Fruit fly (Drosophila melanogaster) whole organism, embryonic: Measurements from ENCODE around the gene CG7362.
A peak's percentile ranks its signal among the peaks of the same experiment; 100 is the strongest.

Experiments used
- Bdp1 ChIP-seq: fragments of 200-800 bp; sonication (Bioruptor generic); optimal IDR thresholded peaks from 3 replicates; lab custom pipeline; 2016; ENCODE audit warnings: missing biosample characterization, missing genetic modification characterization
- Bteb2 ChIP-seq: fragments of 200-800 bp; sonication (Bioruptor generic); optimal IDR thresholded peaks from 2 replicates; lab custom pipeline; 2016; ENCODE audit warnings: missing biosample characterization, missing genetic modification characterization
- C15 ChIP-seq: fragments of 200-800 bp; sonication (Bioruptor generic); IDR thresholded peaks from 3 replicates; pipeline ENCODE4 v1.3.6; 2022; ENCODE audit warnings: missing biosample characterization, missing genetic modification characterization
- CG10366 ChIP-seq: fragments of 200-800 bp; sonication (Bioruptor generic); IDR thresholded peaks from 2 replicates; pipeline ENCODE4 v1.3.6; 2022; ENCODE audit warnings: missing biosample characterization, missing genetic modification characterization
- CG10959 ChIP-seq: fragments of 200-800 bp; sonication (Bioruptor generic); IDR thresholded peaks from 2 replicates; pipeline ENCODE4 v1.3.6; 2022; ENCODE audit warnings: missing biosample characterization, missing genetic modification characterization
- CG11504 ChIP-seq: fragments of 200-800 bp; sonication (Bioruptor generic); optimal IDR thresholded peaks from 3 replicates; lab custom pipeline; 2019; ENCODE audit warnings: missing biosample characterization, mild to moderate bottlenecking, missing genetic modification characterization, moderate library complexity
- CG13624 ChIP-seq: fragments of 200-800 bp; sonication (Bioruptor generic); optimal IDR thresholded peaks from 2 replicates; lab custom pipeline; 2016; ENCODE audit warnings: missing biosample characterization, missing genetic modification characterization
- CG14860 ChIP-seq: fragments of 200-800 bp; sonication (Bioruptor generic); IDR thresholded peaks from 3 replicates; pipeline ENCODE4 v1.3.6; 2022; ENCODE audit warnings: missing biosample characterization, missing genetic modification characterization; ENCODE audit not compliant: partially characterized antibody
- CG1529 ChIP-seq: fragments of 200-800 bp; sonication (Bioruptor generic); optimal IDR thresholded peaks from 3 replicates; lab custom pipeline; 2018; ENCODE audit warnings: missing biosample characterization, missing genetic modification characterization
- CG1647 ChIP-seq: fragments of 200-800 bp; sonication (Bioruptor generic); optimal IDR thresholded peaks from 3 replicates; lab custom pipeline; 2016; ENCODE audit warnings: missing biosample characterization, missing genetic modification characterization
- CG16813 ChIP-seq: fragments of 200-800 bp; sonication (Bioruptor generic); IDR thresholded peaks from 3 replicates; pipeline ENCODE4 v1.3.6; 2022; ENCODE audit warnings: missing biosample characterization, missing genetic modification characterization; ENCODE audit not compliant: partially characterized antibody
- CG16815 ChIP-seq: fragments of 200-800 bp; sonication (Bioruptor generic); optimal IDR thresholded peaks from 3 replicates; lab custom pipeline; 2017; ENCODE audit warnings: missing biosample characterization, mild to moderate bottlenecking, missing genetic modification characterization
- CG2120 ChIP-seq: fragments of 200-800 bp; sonication (Bioruptor generic); optimal IDR thresholded peaks from 3 replicates; lab custom pipeline; 2016; ENCODE audit warnings: missing biosample characterization, missing genetic modification characterization
- CG2875 ChIP-seq: fragments of 200-800 bp; sonication (Bioruptor generic); optimal IDR thresholded peaks from 2 replicates; lab custom pipeline; 2017; ENCODE audit warnings: missing biosample characterization, mild to moderate bottlenecking, missing genetic modification characterization, missing genetic modification reagents
- CG34376 ChIP-seq: fragments of 200-800 bp; sonication (Bioruptor generic); optimal IDR thresholded peaks from 2 replicates; lab custom pipeline; 2018; ENCODE audit warnings: missing biosample characterization, mild to moderate bottlenecking, missing genetic modification characterization
- CG4328 ChIP-seq: fragments of 200-800 bp; sonication (Bioruptor generic); optimal IDR thresholded peaks from 3 replicates; lab custom pipeline; 2017; ENCODE audit warnings: missing biosample characterization, missing genetic modification reagents, missing genetic modification characterization
- CG43689 ChIP-seq: fragments of 200-800 bp; sonication (Bioruptor generic); IDR thresholded peaks from 2 replicates; pipeline ENCODE4 v1.3.6; 2022; ENCODE audit warnings: missing biosample characterization, missing genetic modification characterization
- CG4820 ChIP-seq: fragments of 200-800 bp; sonication (Bioruptor generic); optimal IDR thresholded peaks from 3 replicates; lab custom pipeline; 2016; ENCODE audit warnings: missing biosample characterization, missing genetic modification characterization
- CG6813 ChIP-seq: fragments of 200-800 bp; sonication (Bioruptor generic); optimal IDR thresholded peaks from 2 replicates; lab custom pipeline; 2017; ENCODE audit warnings: missing biosample characterization, missing genetic modification characterization, mild to moderate bottlenecking, moderate library complexity, missing genetic modification reagents
- CG7745 ChIP-seq: fragments of 200-800 bp; sonication (Bioruptor generic); optimal IDR thresholded peaks from 2 replicates; lab custom pipeline; 2018; ENCODE audit warnings: missing biosample characterization, mild to moderate bottlenecking, missing genetic modification characterization, moderate library complexity
- CG8359 ChIP-seq: fragments of 200-800 bp; sonication (Bioruptor generic); optimal IDR thresholded peaks from 2 replicates; lab custom pipeline; 2017; ENCODE audit warnings: missing biosample characterization, mild to moderate bottlenecking, missing genetic modification characterization, borderline replicate concordance
- CG9215 ChIP-seq: fragments of 200-800 bp; sonication (Bioruptor generic); IDR thresholded peaks from 2 replicates; pipeline ENCODE4 v1.3.6; 2022; ENCODE audit warnings: missing biosample characterization, missing genetic modification characterization
- CTCF ChIP-seq: fragments of 200-800 bp; sonication (Bioruptor generic); optimal IDR thresholded peaks from 2 replicates; lab custom pipeline; 2017; ENCODE audit warnings: missing biosample characterization, mild to moderate bottlenecking, missing genetic modification characterization, moderate library complexity
- Camta ChIP-seq: fragments of 200-800 bp; sonication (Bioruptor generic); optimal IDR thresholded peaks from 2 replicates; lab custom pipeline; 2016; ENCODE audit warnings: missing biosample characterization, missing genetic modification characterization
- Deaf1 ChIP-seq: fragments of 200-800 bp; optimal IDR thresholded peaks from 3 replicates; lab custom pipeline; 2019; ENCODE audit warnings: missing biosample characterization, mild to moderate bottlenecking, missing genetic modification characterization, moderate library complexity
- Hand ChIP-seq: fragments of 200-800 bp; sonication (Bioruptor generic); optimal IDR thresholded peaks from 2 replicates; lab custom pipeline; 2017; ENCODE audit warnings: mild to moderate bottlenecking, missing biosample characterization, missing genetic modification reagents, missing genetic modification characterization
- Mes4 ChIP-seq: fragments of 200-800 bp; sonication (Bioruptor generic); optimal IDR thresholded peaks from 2 replicates; lab custom pipeline; 2016; ENCODE audit warnings: missing biosample characterization, missing genetic modification characterization
- NC2β ChIP-seq: fragments of 200-800 bp; sonication (Bioruptor generic); optimal IDR thresholded peaks from 2 replicates; lab custom pipeline; 2016; ENCODE audit warnings: missing biosample characterization, missing genetic modification characterization
- NK7.1 ChIP-seq: fragments of 200-800 bp; sonication (Bioruptor generic); optimal IDR thresholded peaks from 3 replicates; lab custom pipeline; 2016; ENCODE audit warnings: missing biosample characterization, missing genetic modification characterization
- Ptx1 ChIP-seq: fragments of 200-800 bp; sonication (Bioruptor generic); IDR thresholded peaks from 2 replicates; pipeline ENCODE4 v1.3.6; 2022; ENCODE audit warnings: missing biosample characterization, missing genetic modification characterization
- Rx ChIP-seq: fragments of 200-800 bp; sonication (Bioruptor generic); IDR thresholded peaks from 2 replicates; pipeline ENCODE4 v1.3.6; 2022; ENCODE audit warnings: missing biosample characterization, missing genetic modification characterization
- Trl ChIP-seq, 3 experiments: fragments of >200 bp in 2 of 3; fragments of 200-800 bp in 1 of 3; sonication (Bioruptor generic) in 1 of 3; optimal IDR thresholded peaks; 2 replicates in 1 of 3; 3 replicates in 2 of 3; lab custom pipeline; 2016 to 2017; ENCODE audit warnings: missing biosample characterization in 1 of 3, missing genetic modification characterization in 1 of 3
- ash1 ChIP-seq: fragments of 200-800 bp; sonication (Bioruptor generic); optimal IDR thresholded peaks from 2 replicates; lab custom pipeline; 2018; ENCODE audit warnings: missing biosample characterization, mild to moderate bottlenecking, missing genetic modification characterization
- cas ChIP-seq: fragments of 200-800 bp; sonication (Bioruptor generic); IDR thresholded peaks from 2 replicates; pipeline ENCODE4 v1.3.6; 2022; ENCODE audit warnings: missing biosample characterization, missing genetic modification characterization
- corto ChIP-seq: fragments of 200-800 bp; sonication (Bioruptor generic); optimal IDR thresholded peaks from 2 replicates; lab custom pipeline; 2016; ENCODE audit warnings: missing biosample characterization, mild to moderate bottlenecking, missing genetic modification characterization, moderate library complexity
- crc ChIP-seq: fragments of 200-800 bp; sonication (Bioruptor generic); optimal IDR thresholded peaks from 2 replicates; lab custom pipeline; 2016; ENCODE audit warnings: missing biosample characterization, missing genetic modification characterization
- dmrt99B ChIP-seq: fragments of 200-800 bp; sonication (Bioruptor generic); optimal IDR thresholded peaks from 2 replicates; lab custom pipeline; 2018; ENCODE audit warnings: missing biosample characterization, mild to moderate bottlenecking, missing genetic modification characterization, moderate library complexity
- gcm ChIP-seq: fragments of 200-800 bp; sonication (Bioruptor generic); optimal IDR thresholded peaks from 2 replicates; lab custom pipeline; 2019; ENCODE audit warnings: missing biosample characterization, mild to moderate bottlenecking, missing genetic modification characterization, moderate library complexity
- ken ChIP-seq: fragments of 200-800 bp; sonication (Bioruptor generic); IDR thresholded peaks from 3 replicates; pipeline ENCODE4 v1.3.6; 2022; ENCODE audit warnings: missing biosample characterization, missing genetic modification characterization
- knrl ChIP-seq: fragments of 200-800 bp; sonication (Bioruptor generic); IDR thresholded peaks from 3 replicates; pipeline ENCODE4 v1.3.6; 2022; ENCODE audit warnings: missing biosample characterization, missing genetic modification characterization; ENCODE audit not compliant: partially characterized antibody
- mam ChIP-seq: fragments of 200-800 bp; sonication (Bioruptor generic); optimal IDR thresholded peaks from 3 replicates; lab custom pipeline; 2016; ENCODE audit warnings: missing biosample characterization, missing genetic modification characterization
- pan ChIP-seq, 4 experiments: fragments of >200 bp in 3 of 4; fragments of 200-800 bp in 1 of 4; sonication (Bioruptor generic) in 1 of 4; optimal IDR thresholded peaks in 3 of 4; IDR thresholded peaks in 1 of 4; 2 replicates each; pipeline versions ENCODE4 v1.3.6 to Lab custom; 2017 to 2022; ENCODE audit warnings: missing biosample characterization in 2 of 4, missing genetic modification characterization in 2 of 4, mixed read lengths in 1 of 4
- psq ChIP-seq: fragments of 200-800 bp; sonication (Bioruptor generic); optimal IDR thresholded peaks from 2 replicates; lab custom pipeline; 2017; ENCODE audit warnings: missing biosample characterization, missing genetic modification characterization
- rib ChIP-seq: fragments of 200-800 bp; sonication (Bioruptor generic); IDR thresholded peaks from 2 replicates; pipeline ENCODE4 v1.3.6; 2022; ENCODE audit warnings: missing biosample characterization, missing genetic modification characterization
- salm ChIP-seq: fragments of 200-800 bp; sonication (Bioruptor generic); optimal IDR thresholded peaks from 2 replicates; lab custom pipeline; 2018; ENCODE audit warnings: missing biosample characterization, mild to moderate bottlenecking, missing genetic modification characterization
- sens ChIP-seq: fragments of 200-800 bp; sonication (Bioruptor generic); peaks from one replicate; lab custom pipeline; 2016; ENCODE audit warnings: missing biosample characterization, missing genetic modification characterization
- sens-2 ChIP-seq: fragments of 200-800 bp; sonication (Bioruptor generic); IDR thresholded peaks from 2 replicates; pipeline ENCODE4 v1.3.6; 2022; ENCODE audit warnings: missing biosample characterization, missing genetic modification characterization
- ssp ChIP-seq: fragments of 200-800 bp; sonication (Bioruptor generic); IDR thresholded peaks from 2 replicates; pipeline ENCODE4 v1.3.6; 2022; ENCODE audit warnings: missing biosample characterization, missing genetic modification characterization
- stwl ChIP-seq: fragments of 200-800 bp; sonication (Bioruptor generic); optimal IDR thresholded peaks from 3 replicates; lab custom pipeline; 2018; ENCODE audit warnings: missing biosample characterization, mild to moderate bottlenecking, missing genetic modification characterization, moderate library complexity
- vvl ChIP-seq: fragments of 200-800 bp; sonication (Bioruptor generic); IDR thresholded peaks from 2 replicates; pipeline ENCODE4 v1.3.6; 2022; ENCODE audit warnings: missing biosample characterization, missing genetic modification characterization
- zfh2 ChIP-seq: fragments of 200-800 bp; sonication (Bioruptor generic); optimal IDR thresholded peaks from 2 replicates; lab custom pipeline; 2016; ENCODE audit warnings: missing biosample characterization, missing genetic modification characterization

The CG7362 gene

dm6 chr3R:14742928-14743327 lies 11.3 kb downstream of the CG7362 start (continued):
- TF ChIP-seq crc (GFP tag; lab: Kevin White, UChicago), result no peak
- peak; percentile 95 for TF ChIP-seq sens (GFP tag; lab: Kevin White, UChicago)
- TF ChIP-seq CG10959 (GFP tag; lab: Robert Waterston, UW), result peak; percentile 69
- no peak for TF ChIP-seq Trl (optimal IDR thresholded peaks at IDR 0.05; lab: Kevin White, UChicago)
- no peak for TF ChIP-seq Trl (GFP tag; optimal IDR thresholded peaks at IDR 0.05; lab: Kevin White, UChicago)
- TF ChIP-seq salm (tag; lab: Kevin White, UChicago), result peak; percentile 33
- TF ChIP-seq Rx (GFP tag; lab: Robert Waterston, UW), result peak; percentile 41; the same call in 1 of the 2 replicates
- no peak for TF ChIP-seq CG13624
- TF ChIP-seq CG9215 (GFP tag; lab: Robert Waterston, UW), result no peak
- no peak for TF ChIP-seq stwl
- no peak for TF ChIP-seq CTCF (GFP tag; lab: Kevin White, UChicago)
- TF ChIP-seq gcm (GFP tag; lab: Kevin White, UChicago), result peak; percentile 34
- no peak for TF ChIP-seq corto (GFP tag; lab: Kevin White, UChicago)
- peak; percentile 54 for TF ChIP-seq CG4820 (GFP tag; lab: Kevin White, UChicago)
- peak; percentile 58 for TF ChIP-seq sens-2
- TF ChIP-seq Deaf1 (tag; lab: Kevin White, UChicago), result no peak
- TF ChIP-seq CG2120 (GFP tag; lab: Kevin White, UChicago), result no peak
- peak; percentile 64 for TF ChIP-seq CG11504 (tag; lab: Kevin White, UChicago)
- no peak for TF ChIP-seq CG8359 (GFP tag; lab: Kevin White, UChicago)
- TF ChIP-seq dmrt99B (tag; lab: Kevin White, UChicago), result peak; percentile 67
- peak; percentile 3 for TF ChIP-seq CG16815 (GFP tag; lab: Kevin White, UChicago)
- TF ChIP-seq Hand (GFP tag; lab: Kevin White, UChicago), result no peak
- no peak for TF ChIP-seq pan (optimal IDR thresholded peaks at IDR 0.05; lab: Kevin White, UChicago)
- peak in 1 of 2 experiments; percentile 59 for TF ChIP-seq pan (GFP tag; optimal IDR thresholded peaks at IDR 0.05 in 1 of 2, IDR thresholded peaks at IDR 0.05 in 1 of 2)
- TF ChIP-seq Bdp1 (GFP tag; lab: Kevin White, UChicago), result no peak
- peak; percentile 62 for TF ChIP-seq Camta (GFP tag; lab: Kevin White, UChicago)
- no peak for TF ChIP-seq NK7.1
- no peak for TF ChIP-seq CG4328 (GFP tag; lab: Kevin White, UChicago)
- TF ChIP-seq CG6813 (GFP tag; lab: Kevin White, UChicago), result no peak
- peak; percentile 39 for TF ChIP-seq CG1529 (GFP tag; lab: Kevin White, UChicago)
- TF ChIP-seq psq (GFP tag; lab: Kevin White, UChicago), result no peak
- TF ChIP-seq ash1, result no peak
- TF ChIP-seq ken (GFP tag; lab: Robert Waterston, UW), result peak; percentile 74; the same call in 2 of the 3 replicates
- no peak for TF ChIP-seq CG14860
- TF ChIP-seq CG2875 (GFP tag; lab: Kevin White, UChicago), result peak; percentile 46
- peak; percentile 48 for TF ChIP-seq ssp
- peak; percentile 39 for TF ChIP-seq mam (GFP tag; lab: Kevin White, UChicago)
- no peak for TF ChIP-seq C15
- peak; percentile 55; the same call in 1 of the 2 replicates for TF ChIP-seq CG10366 (GFP tag; lab: Robert Waterston, UW)
- TF ChIP-seq CG7745, result no peak
- TF ChIP-seq NC2β (GFP tag; lab: Kevin White, UChicago), result no peak
- TF ChIP-seq CG1647 (GFP tag; lab: Kevin White, UChicago), result no peak
- TF ChIP-seq CG34376 (GFP tag; lab: Kevin White, UChicago), result no peak
- no peak for TF ChIP-seq cas (GFP tag; lab: Robert Waterston, UW)
- no peak for TF ChIP-seq knrl (GFP tag; lab: Robert Waterston, UW)
- no peak for TF ChIP-seq Bteb2 (GFP tag; lab: Kevin White, UChicago)
- TF ChIP-seq vvl, result peak; percentile 88
- no peak for TF ChIP-seq Mes4
- TF ChIP-seq CG16813, result no peak
- peak; percentile 64 for TF ChIP-seq Ptx1 (GFP tag; lab: Robert Waterston, UW)
- TF ChIP-seq rib (GFP tag; lab: Robert Waterston, UW), result no peak
- TF ChIP-seq CG43689 (GFP tag; lab: Robert Waterston, UW), result no peak
- TF ChIP-seq zfh2 (GFP tag; lab: Kevin White, UChicago), result no peak
